Worm (Caenorhabditis elegans) whole organism, L4 larva: ENCODE measurements around the gene C06A12.3.

Experiments used
- D1046.2 ChIP-seq: fragments of 200-800 bp; sonication (Bioruptor generic); IDR thresholded peaks from 2 replicates; pipeline ENCODE4 v1.3.6; 2022; ENCODE audit warnings: missing genetic modification characterization, missing compliant biosample characterization
- F26F4.8 ChIP-seq: fragments of 200-800 bp; sonication (Bioruptor generic); conservative IDR thresholded peaks from 2 replicates; pipeline ENCODE4 v1.3.6; 2022; ENCODE audit warnings: missing genetic modification characterization, missing compliant biosample characterization
- F49E8.2 ChIP-seq: sonication (generic microtip); optimal IDR thresholded peaks from 2 replicates; lab custom pipeline; 2016; ENCODE audit warnings: missing compliant biosample characterization, mild to moderate bottlenecking, missing genetic modification characterization, borderline replicate concordance
- Y105C5A.15 ChIP-seq: fragments of 200-800 bp; sonication (Bioruptor generic); IDR thresholded peaks from 2 replicates; pipeline ENCODE4 v1.3.6; 2022; ENCODE audit warnings: missing genetic modification characterization, missing compliant biosample characterization
- Y75B8A.6 ChIP-seq: fragments of 200-800 bp; sonication (Bioruptor generic); IDR thresholded peaks from 2 replicates; pipeline ENCODE4 v1.3.6; 2022; ENCODE audit warnings: missing genetic modification reagents, missing genetic modification characterization, missing compliant biosample characterization
- ZK337.2 ChIP-seq: fragments of 200-800 bp; sonication (Bioruptor generic); IDR thresholded peaks from 2 replicates; pipeline ENCODE4 v1.3.6; 2022; ENCODE audit warnings: missing genetic modification reagents, missing genetic modification characterization, missing compliant biosample characterization
- aha-1 ChIP-seq: fragments of 150-350 bp; peaks from one replicate; lab custom pipeline; 2014; ENCODE audit warnings: missing biosample characterization, missing genetic modification characterization
- aly-2 ChIP-seq: sonication (generic microtip); optimal IDR thresholded peaks from 2 replicates; lab custom pipeline; 2018; ENCODE audit warnings: missing biosample characterization, missing genetic modification characterization
- ceh-44 ChIP-seq: fragments of 200-800 bp; sonication (Bioruptor generic); IDR thresholded peaks from 2 replicates; pipeline ENCODE4 v1.3.6; 2022; ENCODE audit warnings: missing genetic modification reagents, missing genetic modification characterization, missing compliant biosample characterization
- ceh-62 ChIP-seq: sonication (generic microtip); optimal IDR thresholded peaks from 2 replicates; lab custom pipeline; 2017; ENCODE audit warnings: missing biosample characterization, missing genetic modification characterization
- ctbp-1 ChIP-seq: fragments of 200-800 bp; sonication (Bioruptor generic); IDR thresholded peaks from 2 replicates; pipeline ENCODE4 v1.3.6; 2022; ENCODE audit warnings: missing genetic modification reagents, missing genetic modification characterization, missing compliant biosample characterization
- daf-12 ChIP-seq: fragments of 150-350 bp; optimal IDR thresholded peaks from 2 replicates; lab custom pipeline; 2014; ENCODE audit warnings: missing biosample characterization, missing genetic modification reagents, missing genetic modification characterization
- daf-16 ChIP-seq, 3 experiments: sonication (generic microtip); optimal IDR thresholded peaks; 2 replicates each; lab custom pipeline; 2016 to 2017; ENCODE audit warnings: missing genetic modification characterization in 3 of 3, missing genetic modification reagents in 3 of 3, mild to moderate bottlenecking in 2 of 3, missing compliant biosample characterization in 2 of 3, missing biosample characterization in 1 of 3, moderate library complexity in 1 of 3
- daf-8 ChIP-seq: fragments of 200-800 bp; sonication (Bioruptor generic); IDR thresholded peaks from 2 replicates; pipeline ENCODE4 v1.3.6; 2022; ENCODE audit warnings: missing genetic modification characterization, missing compliant biosample characterization
- dmd-6 ChIP-seq: fragments of 200-800 bp; sonication (Bioruptor generic); IDR thresholded peaks from 2 replicates; pipeline ENCODE4 v1.3.6; 2022; ENCODE audit warnings: missing genetic modification reagents, missing genetic modification characterization, missing compliant biosample characterization
- dmd-8 ChIP-seq: fragments of 200-800 bp; sonication (Bioruptor generic); IDR thresholded peaks from 2 replicates; pipeline ENCODE4 v1.3.6; 2022; ENCODE audit warnings: missing genetic modification characterization, missing compliant biosample characterization
- dmd-9 ChIP-seq: fragments of 200-800 bp; sonication (Bioruptor generic); IDR thresholded peaks from 2 replicates; pipeline ENCODE4 v1.3.6; 2022; ENCODE audit warnings: missing genetic modification reagents, missing genetic modification characterization, missing compliant biosample characterization
- dve-1 ChIP-seq: sonication (generic microtip); optimal IDR thresholded peaks from 2 replicates; lab custom pipeline; 2017; ENCODE audit warnings: antibody characterized with exemption, mild to moderate bottlenecking, missing genetic modification characterization, missing compliant biosample characterization; ENCODE audit not compliant: insufficient read depth
- egl-27 ChIP-seq: sonication (generic microtip); optimal IDR thresholded peaks from 3 replicates; lab custom pipeline; 2017; ENCODE audit warnings: missing biosample characterization, missing genetic modification reagents, missing genetic modification characterization
- gei-8 ChIP-seq: fragments of 200-800 bp; sonication (Bioruptor generic); optimal IDR thresholded peaks from 2 replicates; lab custom pipeline; 2018; ENCODE audit warnings: mild to moderate bottlenecking, missing genetic modification characterization, missing compliant biosample characterization
- hif-1 ChIP-seq, 2 experiments: sonication (generic microtip); optimal IDR thresholded peaks; 2 replicates each; lab custom pipeline; 2016 to 2017; ENCODE audit warnings: missing compliant biosample characterization in 2 of 2, missing genetic modification characterization in 2 of 2, missing genetic modification reagents in 2 of 2, missing genotype in 2 of 2, mild to moderate bottlenecking in 1 of 2
- hmg-1.1 ChIP-seq: fragments of 200-800 bp; sonication (Bioruptor generic); IDR thresholded peaks from 2 replicates; pipeline ENCODE4 v1.3.6; 2022; ENCODE audit warnings: missing genetic modification reagents, missing genetic modification characterization, missing compliant biosample characterization
- lin-15B ChIP-seq: fragments of 150-350 bp; sonication (generic microtip); optimal IDR thresholded peaks from 3 replicates; lab custom pipeline; 2014; ENCODE audit warnings: missing biosample characterization, missing genetic modification characterization
- lin-29 ChIP-seq: fragments of 200-800 bp; sonication (Bioruptor generic); IDR thresholded peaks from 2 replicates; pipeline ENCODE4 v1.3.6; 2022; ENCODE audit warnings: missing genetic modification reagents, missing genetic modification characterization, missing compliant biosample characterization
- madf-9 ChIP-seq: fragments of 200-800 bp; sonication (Bioruptor generic); conservative IDR thresholded peaks from 2 replicates; pipeline ENCODE4 v1.3.6; 2022; ENCODE audit warnings: missing genetic modification reagents, missing genetic modification characterization, missing compliant biosample characterization
- nhr-10 ChIP-seq: fragments of 150-350 bp; optimal IDR thresholded peaks from 2 replicates; lab custom pipeline; 2014; ENCODE audit warnings: missing biosample characterization, missing genetic modification characterization
- nhr-111 ChIP-seq: fragments of 200-800 bp; sonication (Bioruptor generic); optimal IDR thresholded peaks from 2 replicates; lab custom pipeline; 2018; ENCODE audit warnings: mild to moderate bottlenecking, missing genetic modification characterization, missing compliant biosample characterization
- nhr-237 ChIP-seq: sonication (generic microtip); optimal IDR thresholded peaks from 2 replicates; lab custom pipeline; 2017; ENCODE audit warnings: missing biosample characterization, missing genetic modification characterization
- nhr-28 ChIP-seq: fragments of 150-350 bp; optimal IDR thresholded peaks from 2 replicates; lab custom pipeline; 2014; ENCODE audit warnings: missing biosample characterization, missing genetic modification characterization
- nhr-48 ChIP-seq: sonication (generic microtip); optimal IDR thresholded peaks from 2 replicates; lab custom pipeline; 2016; ENCODE audit warnings: mild to moderate bottlenecking, missing genetic modification characterization, missing compliant biosample characterization
- nhr-6 ChIP-seq: fragments of 150-350 bp; optimal IDR thresholded peaks from 2 replicates; lab custom pipeline; 2014; ENCODE audit warnings: missing biosample characterization, missing genetic modification characterization
- nhr-76 ChIP-seq: fragments of 150-350 bp; optimal IDR thresholded peaks from 2 replicates; lab custom pipeline; 2014; ENCODE audit warnings: missing biosample characterization, missing genetic modification characterization
- nhr-77 ChIP-seq: fragments of 150-350 bp; optimal IDR thresholded peaks from 2 replicates; lab custom pipeline; 2014; ENCODE audit warnings: missing biosample characterization, missing genetic modification characterization
- pha-4 ChIP-seq, 2 experiments: fragments of 150-350 bp in 1 of 2; fragments of 200-800 bp in 1 of 2; sonication (Bioruptor generic) in 1 of 2; IDR thresholded peaks in 1 of 2; optimal IDR thresholded peaks in 1 of 2; 2 replicates each; pipeline versions ENCODE4 v1.3.6 to Lab custom; 2014 to 2022; ENCODE audit warnings: missing genetic modification characterization in 2 of 2, missing genetic modification reagents in 2 of 2, missing biosample characterization in 1 of 2, missing compliant biosample characterization in 1 of 2
- pqm-1 ChIP-seq: sonication (generic microtip); optimal IDR thresholded peaks from 2 replicates; lab custom pipeline; 2017; ENCODE audit warnings: missing biosample characterization, missing genetic modification characterization
- saeg-2 ChIP-seq: fragments of 200-800 bp; sonication (Bioruptor generic); IDR thresholded peaks from 2 replicates; pipeline ENCODE4 v1.3.6; 2022; ENCODE audit warnings: missing genetic modification reagents, missing genetic modification characterization, missing compliant biosample characterization
- skn-1 ChIP-seq: fragments of 150-350 bp; optimal IDR thresholded peaks from 2 replicates; lab custom pipeline; 2014; ENCODE audit warnings: missing biosample characterization, missing genetic modification characterization
- snpc-4 ChIP-seq: fragments of 150-350 bp; optimal IDR thresholded peaks from 2 replicates; lab custom pipeline; 2014; ENCODE audit warnings: missing biosample characterization, missing genetic modification characterization
- unc-39 ChIP-seq: sonication (generic microtip); optimal IDR thresholded peaks from 2 replicates; lab custom pipeline; 2017; ENCODE audit warnings: missing biosample characterization, missing genetic modification characterization
- zag-1 ChIP-seq: fragments of 150-350 bp; optimal IDR thresholded peaks from 2 replicates; lab custom pipeline; 2014; ENCODE audit warnings: missing biosample characterization, missing genetic modification characterization
- zip-11 ChIP-seq: fragments of 200-800 bp; sonication (Bioruptor generic); IDR thresholded peaks from 2 replicates; pipeline ENCODE4 v1.3.6; 2022; ENCODE audit warnings: missing genetic modification characterization, missing compliant biosample characterization
- zip-2 ChIP-seq: fragments of 150-350 bp; optimal IDR thresholded peaks from 2 replicates; lab custom pipeline; 2014; ENCODE audit warnings: missing biosample characterization, missing genetic modification characterization
- ztf-7 ChIP-seq: fragments of 150-350 bp; optimal IDR thresholded peaks from 2 replicates; lab custom pipeline; 2014; ENCODE audit warnings: missing biosample characterization, missing genetic modification characterization

Gene C06A12.3

DNA sequence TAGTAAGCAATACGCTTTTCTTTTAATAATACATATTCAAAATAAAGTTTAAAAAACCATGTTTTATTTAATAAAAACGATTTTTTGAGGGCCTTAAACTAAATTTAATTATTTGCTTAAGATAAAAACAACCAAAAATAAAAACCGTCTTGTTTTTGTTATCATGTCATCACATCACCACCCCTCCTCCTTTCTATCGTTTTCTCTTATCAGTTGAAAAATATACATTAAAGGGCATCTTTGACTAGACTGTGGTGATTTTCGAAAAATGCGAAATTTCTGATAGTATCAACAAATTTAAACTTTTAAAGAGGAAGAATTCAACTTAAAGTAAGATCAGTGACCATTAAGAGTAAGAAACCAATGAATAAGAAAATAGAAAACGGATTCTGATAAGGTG is 21.4 kb upstream of the C06A12.3 start:
- TF ChIP-seq daf-16 (GFP tag; optimal IDR thresholded peaks at IDR 0.05; lab: Kevin White, UChicago) (no peak), daf-16 (tag; optimal IDR thresholded peaks at IDR 0.05; lab: Kevin White, UChicago) (peak; percentile 82), unc-39 (no peak), saeg-2 (GFP tag; lab: Robert Waterston, UW) (no peak), nhr-76 (tag; lab: Kevin White, UChicago) (no peak), ceh-44 (GFP tag; lab: Robert Waterston, UW) (no peak), nhr-10 (tag; lab: Kevin White, UChicago) (no peak), ctbp-1 (GFP tag; lab: Robert Waterston, UW) (no peak), gei-8 (GFP tag; lab: Kevin White, UChicago) (no peak), nhr-48 (tag; lab: Kevin White, UChicago) (no peak), D1046.2 (no peak), pqm-1 (tag; lab: Kevin White, UChicago) (peak; percentile 9), Y105C5A.15 (GFP tag; lab: Robert Waterston, UW) (no peak), daf-12 (tag; lab: Kevin White, UChicago) (no peak), nhr-237 (tag; lab: Kevin White, UChicago) (no peak), pha-4 (GFP tag; IDR thresholded peaks at IDR 0.05; lab: Robert Waterston, UW) (no peak), pha-4 (tag; optimal IDR thresholded peaks at IDR 0.05; lab: Kevin White, UChicago) (no peak), nhr-77 (tag; lab: Kevin White, UChicago) (peak; percentile 60), hif-1 (tag; optimal IDR thresholded peaks at IDR 0.05; lab: Kevin White, UChicago) (no peak), ZK337.2 (GFP tag; lab: Robert Waterston, UW) (no peak), dve-1 (peak; percentile 55), dmd-8 (GFP tag; lab: Robert Waterston, UW) (no peak), madf-9 (GFP tag; lab: Robert Waterston, UW) (no peak), zip-2 (tag; lab: Kevin White, UChicago) (no peak), lin-29 (GFP tag; lab: Robert Waterston, UW) (no peak), aha-1 (tag; lab: Kevin White, UChicago) (no peak), ztf-7 (tag; lab: Kevin White, UChicago) (peak; percentile 73), nhr-28 (tag; lab: Kevin White, UChicago) (peak; percentile 56), skn-1 (tag; lab: Kevin White, UChicago) (no peak), nhr-111 (no peak), Y75B8A.6 (no peak), nhr-6 (no peak)

DNA sequence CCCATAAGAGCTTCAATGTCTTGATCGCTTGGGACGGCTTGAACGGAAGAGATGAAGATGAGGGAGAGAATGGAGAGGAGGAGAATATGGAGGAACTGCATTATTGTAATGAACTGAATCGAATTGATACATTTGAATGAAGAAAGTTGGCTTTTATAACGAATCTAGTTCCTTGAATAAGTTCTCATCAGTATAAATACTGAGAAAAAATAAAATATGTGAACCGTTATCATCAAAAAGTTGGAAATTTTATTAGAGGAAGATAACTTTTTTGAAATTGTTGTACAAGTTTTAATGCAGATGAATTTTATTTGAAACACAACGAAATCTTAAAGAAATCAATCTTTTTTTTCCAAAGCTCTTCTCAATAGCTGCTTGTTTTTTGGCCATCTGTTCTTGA is 20.5 kb upstream of the C06A12.3 start, which contains the start of gene T02D1.7:
Gene T02D1.7 (minus strand): TSS at position 101 of the 400 bp plus-strand sequence.
- TF ChIP-seq dmd-6 (GFP tag; lab: Robert Waterston, UW) = no peak
- TF ChIP-seq dmd-9 (GFP tag; lab: Robert Waterston, UW) = no peak
- TF ChIP-seq ceh-62 (tag; lab: Kevin White, UChicago) = no peak
- no peak for TF ChIP-seq dve-1
- TF ChIP-seq aly-2 (tag; lab: Kevin White, UChicago) = no peak
- no peak for TF ChIP-seq F49E8.2 (tag; lab: Kevin White, UChicago)
- TF ChIP-seq saeg-2 (GFP tag; lab: Robert Waterston, UW) = no peak
- TF ChIP-seq F26F4.8 (GFP tag; lab: Robert Waterston, UW) = no peak
- no peak for TF ChIP-seq hmg-1.1 (GFP tag; lab: Robert Waterston, UW)
- TF ChIP-seq egl-27 (tag; lab: Kevin White, UChicago) = no peak
- no peak for TF ChIP-seq lin-15B
- no peak for TF ChIP-seq nhr-6
- no peak for TF ChIP-seq daf-8 (GFP tag; lab: Robert Waterston, UW)
- TF ChIP-seq zip-11 (GFP tag; lab: Robert Waterston, UW) = no peak
- no peak for TF ChIP-seq zag-1 (tag; lab: Kevin White, UChicago)
- TF ChIP-seq snpc-4 (tag; lab: Kevin White, UChicago) = no peak
